Worm (Caenorhabditis elegans): ENCODE results near the gene rbbp-5.

rbbp-5 gene

DNA sequence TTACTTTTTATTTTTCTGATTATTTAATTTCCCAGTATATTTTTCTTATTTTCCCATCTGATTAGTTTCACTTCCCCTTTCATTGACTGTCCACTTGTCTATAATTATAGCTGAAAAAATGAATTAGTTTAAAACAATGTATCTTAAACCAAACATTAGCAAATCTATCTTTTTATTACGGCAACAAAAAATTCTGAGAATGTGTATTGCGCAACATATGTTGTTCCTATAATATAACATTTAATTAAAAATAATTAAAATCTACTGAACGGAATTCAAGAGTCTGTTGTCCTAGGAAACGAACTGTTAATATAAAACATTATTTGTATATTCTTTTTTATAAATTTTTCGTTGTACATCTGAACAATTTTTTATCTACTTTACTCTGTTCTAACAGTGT is 12.4 kb downstream of the rbbp-5 start:
- TF ChIP-seq attf-5 (GFP tag; optimal IDR thresholded peaks at IDR 0.05) (no peak), nhr-80 (tag; optimal IDR thresholded peaks at IDR 0.05) (no peak), snpc-4 (GFP tag; optimal IDR thresholded peaks at IDR 0.05) (no peak), snpc-4 (tag; optimal IDR thresholded peaks at IDR 0.05) (no peak), pbrm-1 (GFP tag; IDR thresholded peaks at IDR 0.05) (no peak), dox-1 (GFP tag; IDR thresholded peaks at IDR 0.05) (no peak), F57C9.4 (tag; optimal IDR thresholded peaks at IDR 0.05) (no peak), ceh-58 (GFP tag; IDR thresholded peaks at IDR 0.05) (no peak), hmg-20 (GFP tag; IDR thresholded peaks at IDR 0.05) (no peak)

DNA sequence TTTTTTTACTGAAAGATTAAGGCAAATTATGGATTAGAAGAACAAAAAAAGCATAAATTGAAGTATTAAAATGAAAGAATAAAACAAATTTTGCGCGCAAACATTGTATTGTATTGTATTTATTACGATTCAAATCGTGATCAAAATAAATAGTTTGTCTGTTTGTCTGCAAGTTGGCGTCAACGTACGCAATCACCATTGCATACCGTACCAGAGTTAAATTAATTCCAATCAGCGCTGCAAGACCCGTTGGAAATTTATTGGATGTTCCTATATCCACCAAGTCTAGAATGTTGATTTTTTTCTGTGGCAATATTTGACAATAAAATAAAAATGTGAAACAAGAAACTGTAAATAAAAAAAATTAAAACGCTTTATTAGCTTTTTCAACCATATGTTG is 15.6 kb downstream of the rbbp-5 start, which contains the start of gene heri-1:
heri-1 (minus strand) TSS at position 8 of the 400 bp plus-strand sequence.
- peak; percentile 3 for TF ChIP-seq lin-54 (GFP tag; optimal IDR thresholded peaks at IDR 0.05)
- TF ChIP-seq F33H1.4 (GFP tag; IDR thresholded peaks at IDR 0.05): peak; percentile 83
- TF ChIP-seq dox-1 (GFP tag; IDR thresholded peaks at IDR 0.05): peak; percentile 18; the same call in 1 of the 2 replicates
- no peak for TF ChIP-seq T26A5.8 (tag; optimal IDR thresholded peaks at IDR 0.05)
- TF ChIP-seq T07F8.4 (tag; optimal IDR thresholded peaks at IDR 0.05): no peak
- no peak for TF ChIP-seq snpc-3.4 (tag; optimal IDR thresholded peaks at IDR 0.05)
- peak; percentile 26 for TF ChIP-seq dpl-1 (GFP tag; optimal IDR thresholded peaks at IDR 0.05)
- TF ChIP-seq lsl-1 (GFP tag; optimal IDR thresholded peaks at IDR 0.05): peak; percentile 91
- peak; percentile 70 for TF ChIP-seq madf-8 (GFP tag; conservative IDR thresholded peaks at IDR 0.05)
- TF ChIP-seq F49E8.2 (tag; optimal IDR thresholded peaks at IDR 0.05; ENCODE audit: insufficient read depth): peak; percentile 38
- no peak for TF ChIP-seq mes-4 (tag; optimal IDR thresholded peaks at IDR 0.05)
- TF ChIP-seq rec-8 (tag; optimal IDR thresholded peaks at IDR 0.05): no peak
- TF ChIP-seq F52B5.7 (tag; optimal IDR thresholded peaks at IDR 0.05): no peak
- peak; percentile 66 for TF ChIP-seq D2030.7 (GFP tag; IDR thresholded peaks at IDR 0.05)
- peak; percentile 79 for TF ChIP-seq madf-6 (GFP tag; IDR thresholded peaks at IDR 0.05)
- TF ChIP-seq xnd-1 (tag; optimal IDR thresholded peaks at IDR 0.05): peak; percentile 46
- TF ChIP-seq efl-1 (GFP tag; optimal IDR thresholded peaks at IDR 0.05): peak; percentile 38
- TF ChIP-seq ceh-91 (GFP tag; IDR thresholded peaks at IDR 0.05): peak; percentile 75
- TF ChIP-seq aptf-3 (GFP tag; IDR thresholded peaks at IDR 0.05): no peak
- TF ChIP-seq zfh-2 (GFP tag; conservative IDR thresholded peaks at IDR 0.05): no peak

DNA sequence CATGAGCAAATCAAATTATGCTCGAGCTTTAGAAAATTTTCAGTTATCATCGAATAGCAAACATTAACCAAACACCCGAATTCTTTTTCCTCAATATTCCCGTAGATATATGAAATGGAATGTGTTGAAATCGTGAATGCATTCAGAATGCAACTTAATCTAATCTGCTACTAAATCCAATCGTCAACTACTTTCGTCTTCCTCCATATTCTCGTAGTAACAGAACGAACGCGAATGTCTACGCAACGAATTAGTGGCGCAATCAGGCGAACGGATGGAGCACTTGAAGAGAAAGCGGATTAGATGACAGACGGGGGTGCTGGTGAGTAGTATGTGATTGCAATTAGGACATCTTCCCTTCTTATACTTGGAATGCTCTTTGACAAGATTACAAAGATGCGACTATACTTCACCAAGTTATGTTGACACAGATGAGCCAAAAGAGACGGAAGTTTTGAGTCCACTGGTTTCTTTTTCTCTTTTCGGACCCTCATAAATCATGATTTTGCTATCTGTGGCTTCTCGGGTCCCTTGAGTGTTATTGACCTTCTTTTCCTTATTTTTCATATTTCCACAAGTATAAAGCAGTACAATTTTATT is 16.3 kb downstream of the rbbp-5 start:
- peak; percentile 21 for TF ChIP-seq ceh-27 (GFP tag; optimal IDR thresholded peaks at IDR 0.05)
- TF ChIP-seq lsy-27 (tag; optimal IDR thresholded peaks at IDR 0.05; ENCODE audit: borderline replicate concordance, insufficient read depth): no peak

DNA sequence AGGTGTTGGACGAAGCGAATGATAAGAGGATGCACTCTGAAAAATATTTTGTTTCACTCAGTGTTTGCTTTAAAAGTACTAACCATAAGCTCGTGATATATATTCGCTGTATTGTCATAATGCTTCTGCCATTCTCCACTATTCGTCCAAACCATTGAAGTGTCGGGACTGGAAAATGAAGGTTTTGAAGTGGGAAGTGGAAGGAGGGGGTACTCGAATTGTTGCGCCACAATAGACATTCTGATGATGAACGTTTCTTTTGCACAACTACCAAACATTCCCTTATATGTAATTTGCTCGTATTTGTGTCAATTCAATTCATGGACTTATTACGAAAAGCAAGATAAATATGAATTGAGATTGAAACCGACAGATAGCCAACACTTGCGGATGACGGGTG is 17.7 kb downstream of the rbbp-5 start:
- no peak for TF ChIP-seq ztf-26 (tag; optimal IDR thresholded peaks at IDR 0.05)
- TF ChIP-seq ceh-27 (GFP tag; optimal IDR thresholded peaks at IDR 0.05): peak; percentile 61

DNA sequence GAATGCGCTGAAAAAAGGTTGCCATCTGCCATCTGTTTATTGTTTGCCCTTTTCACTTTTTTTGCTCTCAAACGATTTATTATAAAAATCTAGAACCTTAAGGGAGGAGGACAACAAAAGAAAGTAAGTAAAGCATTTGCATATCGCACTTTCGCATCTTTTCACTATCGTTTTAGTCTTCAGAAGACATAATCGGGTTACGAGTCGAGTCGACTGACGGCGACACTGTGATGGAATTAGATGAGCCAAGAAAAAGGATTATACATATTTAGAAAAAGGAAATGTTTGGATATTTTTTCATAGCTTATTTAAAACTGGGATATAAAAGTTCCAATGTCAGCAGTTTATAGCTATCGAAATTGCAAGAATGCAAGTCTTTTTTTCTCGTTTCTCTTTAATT is 19.1 kb downstream of the rbbp-5 start:
- TF ChIP-seq F37B4.10 (GFP tag; IDR thresholded peaks at IDR 0.05): no peak
- TF ChIP-seq bed-2 (GFP tag; IDR thresholded peaks at IDR 0.05): no peak
- no peak for TF ChIP-seq ztf-22 (GFP tag; optimal IDR thresholded peaks at IDR 0.05)
- no peak for TF ChIP-seq nfya-1 (tag; optimal IDR thresholded peaks at IDR 0.05; ENCODE audit: borderline replicate concordance, insufficient read depth)
- TF ChIP-seq nhr-80 (tag; optimal IDR thresholded peaks at IDR 0.05): no peak
- TF ChIP-seq aptf-2 (GFP tag; conservative IDR thresholded peaks at IDR 0.05): no peak
- no peak for TF ChIP-seq cebp-1 (GFP tag; IDR thresholded peaks at IDR 0.05)
- TF ChIP-seq cebp-1 (tag; optimal IDR thresholded peaks at IDR 0.05): no peak
- TF ChIP-seq mes-4 (tag; optimal IDR thresholded peaks at IDR 0.05): no peak
- no peak for TF ChIP-seq atf-7 (tag; optimal IDR thresholded peaks at IDR 0.05)
- no peak for TF ChIP-seq ets-4 (GFP tag; optimal IDR thresholded peaks at IDR 0.05)
- TF ChIP-seq ztf-26 (tag; optimal IDR thresholded peaks at IDR 0.05): no peak
- TF ChIP-seq unc-62 (GFP tag; optimal IDR thresholded peaks at IDR 0.05): no peak
- no peak for TF ChIP-seq lin-35 (GFP tag; optimal IDR thresholded peaks at IDR 0.05)
- no peak for TF ChIP-seq aptf-3 (GFP tag; IDR thresholded peaks at IDR 0.05)
- TF ChIP-seq dox-1 (GFP tag; IDR thresholded peaks at IDR 0.05): no peak
